Fruit fly (Drosophila melanogaster): ENCODE data around the gene NKCC.

The NKCC gene

DNA sequence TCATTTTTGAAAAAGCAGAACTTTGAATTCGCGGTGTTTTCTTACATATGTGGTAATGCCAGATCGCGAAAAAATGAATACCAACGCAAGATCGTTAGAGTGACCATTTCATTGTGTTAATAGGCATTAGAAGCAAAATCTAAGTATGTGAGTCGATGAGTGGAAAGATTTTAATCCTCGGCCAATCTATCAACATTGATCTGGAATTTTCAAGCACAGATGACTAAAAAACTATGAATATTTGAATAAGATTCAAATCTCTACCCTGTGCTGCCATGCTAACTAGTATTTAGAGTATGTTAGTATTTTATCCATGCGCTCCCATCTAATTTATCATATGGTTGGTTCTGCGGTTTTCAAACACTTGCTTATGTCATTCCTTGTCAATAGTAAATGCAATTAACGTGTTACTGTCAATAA lies 14.1 kb upstream of the NKCC start:
- TF ChIP-seq insv (optimal IDR thresholded peaks at IDR 0.05) (no peak), Sin3A (optimal IDR thresholded peaks at IDR 0.05) (no peak), Myc (optimal IDR thresholded peaks at IDR 0.05) (no peak), ttk (optimal IDR thresholded peaks at IDR 0.05) (no peak), h (optimal IDR thresholded peaks at IDR 0.05) (no peak), psq (optimal IDR thresholded peaks at IDR 0.05) (no peak)

DNA sequence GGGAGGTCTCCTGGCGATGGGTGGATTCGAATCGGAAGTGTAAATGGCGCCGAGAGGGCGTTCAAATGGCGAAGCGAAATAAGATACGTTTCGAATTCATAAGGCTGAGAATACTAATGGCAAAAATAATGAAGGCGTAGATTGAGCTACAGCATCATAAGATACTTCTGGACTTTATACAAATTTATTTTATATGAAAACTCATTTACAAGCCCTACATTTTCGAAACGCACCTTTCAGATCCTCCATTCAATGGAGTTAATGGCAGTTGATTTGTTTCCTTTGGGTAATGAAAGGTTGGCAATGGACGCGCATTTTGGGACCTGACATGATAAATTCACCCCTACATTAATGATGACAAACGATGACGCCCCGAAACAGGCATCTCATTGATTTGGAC lies 12.3 kb upstream of the NKCC start:
- TF ChIP-seq Sin3A (optimal IDR thresholded peaks at IDR 0.05) (no peak), ttk (optimal IDR thresholded peaks at IDR 0.05) (no peak), psq (optimal IDR thresholded peaks at IDR 0.05) (no peak), insv (optimal IDR thresholded peaks at IDR 0.05) (no peak), Myc (optimal IDR thresholded peaks at IDR 0.05) (no peak), h (optimal IDR thresholded peaks at IDR 0.05) (no peak)

DNA sequence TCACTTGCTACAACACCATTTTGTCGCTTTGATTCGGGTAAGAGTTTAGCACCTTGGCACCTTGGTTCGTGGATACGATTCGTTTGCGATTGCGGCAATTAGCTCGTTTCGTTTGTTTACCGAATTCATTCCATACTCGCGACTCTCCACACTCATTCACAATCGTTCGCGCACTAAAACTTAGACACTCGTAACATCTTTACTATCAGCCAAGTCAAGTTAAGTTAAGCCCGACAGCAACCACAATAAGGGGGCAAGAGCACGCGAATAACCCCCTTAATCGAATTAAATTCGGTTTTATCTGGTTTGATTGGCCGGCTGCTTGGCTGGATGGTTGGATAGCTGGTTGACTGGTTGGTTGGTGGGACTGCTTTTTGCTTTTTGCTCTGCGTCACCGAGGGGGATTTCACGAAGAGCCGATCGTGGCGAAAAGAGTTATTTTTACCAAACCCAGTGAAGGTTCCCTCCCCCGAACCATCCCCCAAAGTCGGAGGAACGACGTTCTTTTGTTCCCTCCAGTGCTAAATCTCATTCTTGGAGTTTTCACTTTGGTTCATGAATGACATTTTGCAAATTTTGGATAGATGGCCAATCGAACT lies 1.4 kb upstream of the NKCC start:
- TF ChIP-seq h (optimal IDR thresholded peaks at IDR 0.05): no peak
- TF ChIP-seq insv (optimal IDR thresholded peaks at IDR 0.05): no peak
- no peak for TF ChIP-seq psq (optimal IDR thresholded peaks at IDR 0.05)
- TF ChIP-seq ttk (optimal IDR thresholded peaks at IDR 0.05): no peak
- no peak for TF ChIP-seq Sin3A (optimal IDR thresholded peaks at IDR 0.05)

DNA sequence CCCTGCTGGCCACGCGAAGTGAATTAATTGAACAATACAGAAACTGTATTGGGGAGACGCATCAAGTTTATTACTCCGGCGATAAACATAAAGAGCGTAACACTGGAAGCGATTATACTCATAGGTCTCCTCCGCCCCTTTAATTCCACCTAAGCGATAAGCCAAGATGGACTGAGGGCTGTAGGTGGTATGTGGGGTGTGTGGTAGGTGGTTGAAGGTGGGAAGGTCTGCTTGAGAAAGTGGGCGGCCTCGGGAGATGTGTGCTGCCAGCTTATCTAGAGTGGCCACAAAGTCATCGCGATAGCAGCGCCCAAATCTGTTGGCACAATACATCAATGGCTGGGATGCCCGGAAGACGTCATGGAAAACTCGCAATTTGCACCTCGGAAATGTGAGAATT lies 4.9 kb downstream of the NKCC start:
- no peak for TF ChIP-seq Sin3A (optimal IDR thresholded peaks at IDR 0.05)
- no peak for TF ChIP-seq ttk (optimal IDR thresholded peaks at IDR 0.05)

DNA sequence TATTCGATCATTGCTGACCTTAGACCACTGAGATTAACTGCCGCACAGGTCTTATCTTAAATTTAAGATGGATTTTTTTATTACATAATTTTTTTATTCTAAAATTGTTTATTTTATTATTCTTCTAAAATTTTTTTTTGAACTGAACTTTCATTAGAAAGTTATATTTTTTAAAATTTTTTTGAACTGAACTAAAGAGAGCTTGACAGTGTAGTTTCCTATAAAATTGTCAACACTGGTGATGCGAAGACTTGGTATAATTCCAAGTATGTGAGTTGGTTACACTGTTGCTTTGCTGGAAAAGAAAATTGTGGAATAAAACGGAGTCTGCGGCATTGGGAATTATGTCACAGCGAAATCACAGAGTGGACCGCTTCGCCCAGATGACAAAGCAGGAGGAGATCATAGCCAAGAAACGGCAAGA lies 17.2 kb downstream of the NKCC start, which contains the start of gene CG31550:
TSS of gene CG31550 (plus strand) at position 249 of the 424 bp plus-strand sequence.
- no peak for TF ChIP-seq h (optimal IDR thresholded peaks at IDR 0.05)
- TF ChIP-seq ttk (optimal IDR thresholded peaks at IDR 0.05): no peak
- no peak for TF ChIP-seq Myc (optimal IDR thresholded peaks at IDR 0.05)
- TF ChIP-seq psq (optimal IDR thresholded peaks at IDR 0.05): no peak

DNA sequence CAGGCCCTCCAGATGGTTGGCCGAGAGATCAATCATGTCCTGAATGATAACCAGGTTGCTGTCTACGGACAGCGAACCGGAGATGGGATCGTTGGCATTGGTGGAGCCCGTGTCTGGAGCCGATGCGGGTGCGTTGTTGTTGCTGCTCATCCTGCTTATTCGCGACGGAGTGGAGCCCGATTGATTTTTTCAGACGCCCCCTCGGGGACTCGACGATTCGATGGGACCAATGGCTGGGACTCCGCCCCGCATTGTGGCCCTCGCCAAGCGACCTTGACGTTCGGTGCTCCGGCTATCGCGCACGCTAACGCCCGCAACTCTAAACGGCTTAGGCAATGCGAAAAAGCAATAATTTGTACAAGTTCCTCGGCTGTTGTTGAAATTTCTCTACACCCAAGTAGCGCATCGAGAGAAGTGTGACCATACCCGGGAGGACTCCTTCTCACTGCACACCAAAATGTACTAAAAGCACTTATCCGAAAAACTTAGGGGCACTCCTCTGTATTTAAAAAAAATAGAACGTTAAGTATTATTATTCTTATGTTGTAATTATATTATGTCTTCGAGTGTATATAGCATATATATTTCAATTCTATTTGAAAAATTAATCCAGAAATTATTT lies 18.9 kb downstream of the NKCC start, which contains the start of gene ksr:
TSS of gene ksr (minus strand) at position 419 of the 622 bp plus-strand sequence.
- TF ChIP-seq psq (optimal IDR thresholded peaks at IDR 0.05) (no peak), insv (optimal IDR thresholded peaks at IDR 0.05) (no peak), Sin3A (optimal IDR thresholded peaks at IDR 0.05) (no peak), ttk (optimal IDR thresholded peaks at IDR 0.05) (no peak), h (optimal IDR thresholded peaks at IDR 0.05) (no peak), Myc (optimal IDR thresholded peaks at IDR 0.05) (no peak)

DNA sequence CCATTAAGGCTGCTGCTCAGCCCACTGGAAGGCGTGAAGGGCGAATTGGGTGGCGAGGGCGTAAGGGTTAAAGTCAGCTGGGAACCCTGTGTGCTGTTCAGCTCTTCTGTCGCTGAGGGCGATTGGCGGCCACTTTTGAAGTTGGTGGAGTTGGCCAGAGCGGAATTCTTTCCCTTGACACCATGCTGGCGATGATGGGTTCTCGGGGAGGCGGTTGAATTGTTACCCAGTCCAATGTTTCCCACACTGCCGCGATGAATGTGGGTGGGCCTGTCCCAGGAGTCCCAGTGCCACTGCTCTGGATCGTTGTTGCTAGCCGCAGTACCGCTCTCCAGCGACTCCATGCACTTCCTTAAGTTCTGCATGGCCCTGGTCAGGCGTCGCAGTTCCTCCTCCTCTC lies 19.7 kb downstream of the NKCC start:
- TF ChIP-seq Sin3A (optimal IDR thresholded peaks at IDR 0.05): no peak
- TF ChIP-seq ttk (optimal IDR thresholded peaks at IDR 0.05): peak; percentile 92

DNA sequence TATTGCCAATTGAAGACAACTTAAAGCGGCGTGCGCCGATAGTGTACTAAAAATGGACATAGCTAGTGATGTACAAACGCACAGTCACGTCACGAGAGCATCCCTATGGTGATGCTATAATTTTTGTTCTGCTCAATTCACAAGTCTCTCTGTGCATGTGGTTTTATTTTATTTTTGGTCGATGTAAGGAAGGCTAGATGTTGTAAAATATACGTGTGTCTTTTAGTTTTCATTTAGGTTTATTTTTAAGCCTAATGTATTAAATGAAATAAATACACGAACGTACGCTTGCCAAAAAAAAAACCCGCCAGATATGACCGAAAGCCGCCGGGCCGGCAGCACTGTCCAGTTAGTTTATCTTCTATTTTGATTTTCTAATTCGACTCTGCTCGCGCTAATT lies 28.0 kb downstream of the NKCC start, which contains the start of the genes CG45100, HDAC3 and Hcs:
TSS of gene CG45100 (minus strand) at position 50 of the 400 bp plus-strand sequence.
TSS of gene HDAC3 (minus strand) at position 50 of the 400 bp plus-strand sequence.
TSS of gene Hcs (plus strand) at position 349 of the 400 bp plus-strand sequence.
- TF ChIP-seq insv (optimal IDR thresholded peaks at IDR 0.05): no peak
- TF ChIP-seq ttk (optimal IDR thresholded peaks at IDR 0.05): no peak

DNA sequence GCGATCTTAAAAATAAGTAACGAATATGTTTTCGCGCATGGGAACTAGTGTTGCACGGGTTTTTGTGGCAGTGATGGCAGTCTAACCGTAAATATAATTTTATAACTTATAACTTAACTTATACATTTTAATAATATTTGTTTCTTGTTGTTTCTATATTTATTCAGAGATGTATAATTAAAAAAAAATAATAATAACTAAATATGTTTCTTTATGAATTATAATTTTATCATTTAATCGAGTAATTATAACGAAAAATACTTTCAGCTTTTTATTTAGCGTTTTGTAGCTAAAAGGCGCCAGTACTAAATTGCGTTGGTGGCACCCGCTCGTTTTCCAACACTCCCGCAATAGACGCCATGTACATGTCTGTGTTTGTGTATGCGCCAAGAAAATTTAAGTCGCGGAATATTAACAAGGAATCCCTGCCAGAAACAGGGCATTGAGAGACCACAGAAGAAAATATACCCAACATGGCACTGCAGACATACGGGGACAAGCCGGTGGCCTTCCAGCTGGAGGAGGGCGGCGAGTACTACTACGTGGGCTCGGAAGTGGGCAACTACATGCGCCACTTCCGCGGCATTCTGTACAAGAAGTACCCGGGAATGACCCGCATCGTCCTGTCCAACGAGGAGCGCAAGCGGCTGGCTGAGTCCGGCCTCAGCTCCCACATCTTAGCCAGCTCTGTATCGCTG lies 31.8 kb downstream of the NKCC start, which contains the start of the genes mRpL44 and Snr1:
TSS of gene mRpL44 (minus strand) at position 51 of the 698 bp plus-strand sequence.
TSS of gene Snr1 (plus strand) at position 341 of the 698 bp plus-strand sequence.
- TF ChIP-seq h (optimal IDR thresholded peaks at IDR 0.05): no peak
- TF ChIP-seq insv (optimal IDR thresholded peaks at IDR 0.05): no peak
- TF ChIP-seq Sin3A (optimal IDR thresholded peaks at IDR 0.05): no peak
- TF ChIP-seq psq (optimal IDR thresholded peaks at IDR 0.05): no peak
- no peak for TF ChIP-seq Myc (optimal IDR thresholded peaks at IDR 0.05)

DNA sequence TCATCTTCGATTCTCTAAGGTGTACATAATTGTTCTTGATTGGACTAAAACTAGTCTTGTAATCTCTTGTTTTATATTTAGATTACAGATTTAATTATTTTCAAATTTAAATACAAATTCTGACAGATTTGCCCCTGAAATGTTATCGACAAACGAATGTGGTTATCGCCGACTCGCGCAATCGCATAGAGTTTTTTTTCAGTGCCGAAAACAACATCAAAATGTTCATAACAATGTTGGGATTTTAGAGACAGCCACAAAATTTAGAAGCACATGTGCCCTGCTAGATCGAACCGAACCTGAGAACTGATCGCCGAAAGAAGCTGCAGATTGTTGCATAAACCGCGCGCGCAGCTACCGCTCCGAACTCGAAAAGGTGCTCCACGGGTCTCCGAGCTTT lies 34.9 kb downstream of the NKCC start, which contains the start of gene POLDIP2:
TSS of gene POLDIP2 (plus strand) at position 160 of the 400 bp plus-strand sequence.
- TF ChIP-seq psq (optimal IDR thresholded peaks at IDR 0.05): no peak
- TF ChIP-seq Sin3A (optimal IDR thresholded peaks at IDR 0.05): no peak
- TF ChIP-seq Myc (optimal IDR thresholded peaks at IDR 0.05): no peak
- TF ChIP-seq insv (optimal IDR thresholded peaks at IDR 0.05): no peak
- TF ChIP-seq ttk (optimal IDR thresholded peaks at IDR 0.05): no peak
- TF ChIP-seq h (optimal IDR thresholded peaks at IDR 0.05): no peak

DNA sequence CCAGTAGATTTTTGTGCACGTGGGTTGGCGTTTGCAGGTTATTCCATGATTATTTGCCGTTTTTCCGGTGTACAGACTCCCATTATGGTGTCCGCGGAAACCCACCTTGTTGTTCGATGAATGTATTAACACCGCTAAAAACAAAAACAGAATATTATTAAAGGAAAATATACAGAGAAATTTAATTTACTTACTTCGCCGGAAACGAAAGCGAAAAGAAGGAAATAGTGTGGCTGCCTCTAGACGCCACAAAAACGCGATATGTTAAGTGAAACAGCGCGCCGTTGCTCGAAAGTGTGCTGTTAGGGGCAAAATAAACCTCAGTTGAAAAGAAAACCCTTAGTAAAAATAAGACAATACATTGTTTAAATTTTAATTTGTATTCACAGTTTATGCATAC lies 35.6 kb downstream of the NKCC start, which contains the start of gene RpL35A:
TSS of gene RpL35A (minus strand) at position 227 of the 400 bp plus-strand sequence.
- no peak for TF ChIP-seq h (optimal IDR thresholded peaks at IDR 0.05)
- no peak for TF ChIP-seq insv (optimal IDR thresholded peaks at IDR 0.05)
- no peak for TF ChIP-seq ttk (optimal IDR thresholded peaks at IDR 0.05)
- TF ChIP-seq Sin3A (optimal IDR thresholded peaks at IDR 0.05): no peak
- no peak for TF ChIP-seq psq (optimal IDR thresholded peaks at IDR 0.05)
- no peak for TF ChIP-seq Myc (optimal IDR thresholded peaks at IDR 0.05)

DNA sequence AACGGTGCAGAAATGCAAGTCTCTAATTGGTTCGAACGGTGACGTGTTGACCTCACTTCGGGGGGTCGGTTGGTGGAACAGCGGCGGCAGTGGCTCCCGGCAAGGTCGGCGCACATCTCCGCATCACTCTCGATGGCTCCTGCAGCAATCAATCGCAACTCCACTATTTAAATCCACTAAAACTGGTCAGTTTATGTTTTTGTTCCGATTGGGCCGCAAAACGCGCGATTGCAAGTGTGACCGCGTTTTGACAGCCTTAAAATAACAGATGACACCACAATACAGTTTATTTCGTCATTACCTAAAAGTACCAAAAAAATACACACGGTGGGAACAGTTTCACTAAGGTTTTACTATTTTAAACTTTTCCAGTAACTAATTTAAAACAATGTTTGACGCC lies 38.0 kb downstream of the NKCC start, which contains the start of gene PEK:
TSS of gene PEK (minus strand) at position 273 of the 400 bp plus-strand sequence.
- TF ChIP-seq Sin3A (optimal IDR thresholded peaks at IDR 0.05) (no peak), insv (optimal IDR thresholded peaks at IDR 0.05) (no peak), Myc (optimal IDR thresholded peaks at IDR 0.05) (no peak), h (optimal IDR thresholded peaks at IDR 0.05) (no peak), psq (optimal IDR thresholded peaks at IDR 0.05) (no peak), ttk (optimal IDR thresholded peaks at IDR 0.05) (no peak)

Measured in Kc167 (cell line).